Worm (Caenorhabditis elegans) whole organism, late embryonic: Measurements from ENCODE around the gene mrpl-18.

Experiments
- C08G9.2 ChIP-seq: sonication (generic microtip); optimal IDR thresholded peaks from 2 replicates; lab custom pipeline; 2016; ENCODE audit warnings: mild to moderate bottlenecking, missing genetic modification characterization, moderate library complexity, missing compliant biosample characterization
- C38D4.7 ChIP-seq: fragments of 200-800 bp; sonication (Bioruptor generic); optimal IDR thresholded peaks from 2 replicates; lab custom pipeline; 2018; ENCODE audit warnings: mild to moderate bottlenecking, missing genetic modification characterization, moderate library complexity, missing compliant biosample characterization
- F13H6.1 ChIP-seq: sonication (generic microtip); optimal IDR thresholded peaks from 2 replicates; lab custom pipeline; 2016; ENCODE audit warnings: missing genetic modification characterization, missing compliant biosample characterization
- T23F11.4 ChIP-seq: fragments of 200-800 bp; sonication (Bioruptor generic); optimal IDR thresholded peaks from 2 replicates; lab custom pipeline; 2018; ENCODE audit warnings: mild to moderate bottlenecking, missing genetic modification characterization, missing compliant biosample characterization
- ama-1 ChIP-seq: fragments of 150-350 bp; optimal IDR thresholded peaks from 2 replicates; lab custom pipeline; 2014
- ceh-19 ChIP-seq: fragments of 200-800 bp; sonication (Bioruptor generic); optimal IDR thresholded peaks from 2 replicates; lab custom pipeline; 2018; ENCODE audit warnings: mild to moderate bottlenecking, missing genetic modification characterization, missing compliant biosample characterization
- ceh-22 ChIP-seq: sonication (generic microtip); optimal IDR thresholded peaks from 2 replicates; lab custom pipeline; 2017; ENCODE audit warnings: missing biosample characterization, missing genetic modification characterization
- ceh-24 ChIP-seq: sonication (generic microtip); optimal IDR thresholded peaks from 2 replicates; lab custom pipeline; 2016; ENCODE audit warnings: mild to moderate bottlenecking, missing genetic modification characterization, missing compliant biosample characterization
- ceh-30 ChIP-seq: fragments of 150-350 bp; optimal IDR thresholded peaks from 2 replicates; lab custom pipeline; 2014; ENCODE audit warnings: missing biosample characterization, missing genetic modification characterization
- ceh-31 ChIP-seq: sonication (generic microtip); optimal IDR thresholded peaks from 2 replicates; lab custom pipeline; 2016; ENCODE audit warnings: missing genetic modification characterization, missing compliant biosample characterization
- ceh-48 ChIP-seq: sonication (generic microtip); optimal IDR thresholded peaks from 2 replicates; lab custom pipeline; 2016; ENCODE audit warnings: missing genetic modification characterization, inconsistent platforms, missing compliant biosample characterization
- dve-1 ChIP-seq: sonication (generic microtip); optimal IDR thresholded peaks from 2 replicates; lab custom pipeline; 2017; ENCODE audit warnings: antibody characterized with exemption, mild to moderate bottlenecking, missing genetic modification characterization, missing compliant biosample characterization
- elt-2 ChIP-seq: sonication (generic microtip); optimal IDR thresholded peaks from 2 replicates; lab custom pipeline; 2016; ENCODE audit warnings: missing genetic modification reagents, missing genetic modification characterization, missing compliant biosample characterization
- elt-4 ChIP-seq: sonication (generic microtip); optimal IDR thresholded peaks from 2 replicates; lab custom pipeline; 2016; ENCODE audit warnings: missing genetic modification characterization, missing compliant biosample characterization
- ets-4 ChIP-seq: sonication (generic microtip); optimal IDR thresholded peaks from 2 replicates; lab custom pipeline; 2016; ENCODE audit warnings: missing genetic modification characterization, missing compliant biosample characterization
- fax-1 ChIP-seq: sonication (generic microtip); optimal IDR thresholded peaks from 2 replicates; lab custom pipeline; 2016; ENCODE audit warnings: missing genotype, missing genetic modification characterization, missing compliant biosample characterization
- fkh-10 ChIP-seq: fragments of 150-350 bp; optimal IDR thresholded peaks from 2 replicates; lab custom pipeline; 2014; ENCODE audit warnings: missing biosample characterization, missing genetic modification reagents, missing genetic modification characterization
- hlh-30 ChIP-seq: sonication (generic microtip); optimal IDR thresholded peaks from 2 replicates; lab custom pipeline; 2017; ENCODE audit warnings: antibody characterized with exemption, missing genetic modification characterization, missing compliant biosample characterization; ENCODE audit not compliant: insufficient read depth
- hlh-8 ChIP-seq: sonication (generic microtip); optimal IDR thresholded peaks from 2 replicates; lab custom pipeline; 2016; ENCODE audit warnings: missing genotype, missing genetic modification characterization, missing compliant biosample characterization
- lim-6 ChIP-seq: sonication (generic microtip); optimal IDR thresholded peaks from 2 replicates; lab custom pipeline; 2016; ENCODE audit warnings: missing genetic modification characterization, missing compliant biosample characterization
- madf-2 ChIP-seq: sonication (generic microtip); optimal IDR thresholded peaks from 2 replicates; lab custom pipeline; 2017; ENCODE audit warnings: missing genetic modification characterization, missing compliant biosample characterization
- mec-3 ChIP-seq: sonication (generic microtip); optimal IDR thresholded peaks from 2 replicates; lab custom pipeline; 2016; ENCODE audit warnings: borderline replicate concordance, missing genetic modification characterization, missing compliant biosample characterization
- nfya-1 ChIP-seq: sonication (generic microtip); optimal IDR thresholded peaks from 2 replicates; lab custom pipeline; 2017; ENCODE audit warnings: missing genetic modification characterization, mild to moderate bottlenecking, missing compliant biosample characterization, antibody characterized with exemption, moderate library complexity
- nhr-11 ChIP-seq: fragments of 150-350 bp; optimal IDR thresholded peaks from 2 replicates; lab custom pipeline; 2014; ENCODE audit warnings: missing biosample characterization, missing genetic modification characterization
- npax-4 ChIP-seq: sonication (generic microtip); optimal IDR thresholded peaks from 2 replicates; lab custom pipeline; 2016; ENCODE audit warnings: missing genetic modification characterization, missing compliant biosample characterization
- odd-2 ChIP-seq: sonication (generic microtip); optimal IDR thresholded peaks from 2 replicates; lab custom pipeline; 2017; ENCODE audit warnings: antibody characterized with exemption, mild to moderate bottlenecking, missing genetic modification characterization, missing compliant biosample characterization
- pax-1 ChIP-seq: fragments of 150-350 bp; optimal IDR thresholded peaks from 2 replicates; lab custom pipeline; 2014; ENCODE audit warnings: missing biosample characterization, missing genetic modification characterization
- pqm-1 ChIP-seq: sonication (generic microtip); optimal IDR thresholded peaks from 2 replicates; lab custom pipeline; 2016; ENCODE audit warnings: missing genetic modification characterization, missing compliant biosample characterization
- pros-1 ChIP-seq: fragments of 150-350 bp; optimal IDR thresholded peaks from 2 replicates; lab custom pipeline; 2014; ENCODE audit warnings: missing biosample characterization, missing genetic modification reagents, missing genetic modification characterization
- ref-2 ChIP-seq: sonication (generic microtip); optimal IDR thresholded peaks from 2 replicates; lab custom pipeline; 2016; ENCODE audit warnings: missing genetic modification characterization, missing compliant biosample characterization
- sox-4 ChIP-seq: sonication (generic microtip); optimal IDR thresholded peaks from 2 replicates; lab custom pipeline; 2017; ENCODE audit warnings: mild to moderate bottlenecking, missing genetic modification characterization, inconsistent platforms, missing compliant biosample characterization
- syd-9 ChIP-seq: sonication (generic microtip); optimal IDR thresholded peaks from 2 replicates; lab custom pipeline; 2016; ENCODE audit warnings: mild to moderate bottlenecking, missing genetic modification characterization, moderate library complexity, missing compliant biosample characterization
- tbx-7 ChIP-seq: sonication (generic microtip); optimal IDR thresholded peaks from 2 replicates; lab custom pipeline; 2016; ENCODE audit warnings: missing genotype, missing genetic modification characterization, missing compliant biosample characterization
- ttx-3 ChIP-seq: sonication (generic microtip); optimal IDR thresholded peaks from 2 replicates; lab custom pipeline; 2016; ENCODE audit warnings: missing genetic modification reagents, missing genetic modification characterization, missing compliant biosample characterization
- unc-42 ChIP-seq: sonication (generic microtip); optimal IDR thresholded peaks from 2 replicates; lab custom pipeline; 2016; ENCODE audit warnings: missing genotype, missing genetic modification characterization, missing compliant biosample characterization
- unc-55 ChIP-seq: sonication (generic microtip); optimal IDR thresholded peaks from 2 replicates; lab custom pipeline; 2017; ENCODE audit warnings: missing biosample characterization, missing genetic modification reagents, missing genetic modification characterization
- zip-5 ChIP-seq: sonication (generic microtip); optimal IDR thresholded peaks from 2 replicates; lab custom pipeline; 2016; ENCODE audit warnings: missing genetic modification characterization, missing compliant biosample characterization

The mrpl-18 gene

ce11 chrIII:8176265-8176664, 31.4 kb downstream of the mrpl-18 start, which contains the start of gene C50C3.12:
TSS of gene C50C3.12 (plus strand) at chrIII:8176565.
- no peak for TF ChIP-seq ceh-48 (tag; lab: Kevin White, UChicago)

- no peak for TF ChIP-seq zip-5 (tag; lab: Kevin White, UChicago)
- no peak for TF ChIP-seq elt-2 (tag; lab: Kevin White, UChicago)
- no peak for TF ChIP-seq fkh-10
- TF ChIP-seq ceh-19 (GFP tag; lab: Kevin White, UChicago), result no peak
- TF ChIP-seq pqm-1 (tag; lab: Kevin White, UChicago), result no peak
- no peak for TF ChIP-seq odd-2 (tag; lab: Kevin White, UChicago)
- no peak for TF ChIP-seq syd-9
- TF ChIP-seq madf-2 (tag; lab: Kevin White, UChicago), result no peak
- no peak for TF ChIP-seq tbx-7 (tag; lab: Kevin White, UChicago)
- TF ChIP-seq unc-55 (GFP tag; lab: Kevin White, UChicago), result no peak
- no peak for TF ChIP-seq sox-4 (tag; lab: Kevin White, UChicago)
- no peak for TF ChIP-seq elt-4 (tag; lab: Kevin White, UChicago)
- no peak for TF ChIP-seq npax-4 (tag; lab: Kevin White, UChicago)
- TF ChIP-seq ama-1 (lab: Kevin White, UChicago), result no peak
- no peak for TF ChIP-seq hlh-8
- TF ChIP-seq nfya-1 (tag; lab: Kevin White, UChicago), result no peak
- TF ChIP-seq T23F11.4 (GFP tag; lab: Kevin White, UChicago), result no peak
- no peak for TF ChIP-seq ceh-30
- TF ChIP-seq lim-6 (tag; lab: Kevin White, UChicago), result no peak
- TF ChIP-seq, all 69 proteins: peak for 0
Measured at ce11 chrIII:8178924-8179323, 34.1 kb downstream of the mrpl-18 start, which contains the start of gene C50C3.5. TSS of gene C50C3.5 (plus strand) at chrIII:8179224.

ce11 chrIII:8181581-8181980, 36.8 kb downstream of the mrpl-18 start, which contains the start of gene spc-2:
TSS of gene spc-2 (plus strand) at chrIII:8181881.
- TF ChIP-seq ceh-24 (tag; lab: Kevin White, UChicago) (no peak), pax-1 (tag; lab: Kevin White, UChicago) (no peak), nhr-11 (no peak), hlh-30 (tag; lab: Kevin White, UChicago) (no peak), ceh-19 (GFP tag; lab: Kevin White, UChicago) (no peak), mec-3 (tag; lab: Kevin White, UChicago) (no peak), ceh-31 (no peak), ceh-48 (tag; lab: Kevin White, UChicago) (no peak), elt-4 (tag; lab: Kevin White, UChicago) (no peak), ttx-3 (tag; lab: Kevin White, UChicago) (no peak), dve-1 (tag; lab: Kevin White, UChicago) (no peak)
- TF ChIP-seq, all 69 proteins: peak for 0

ce11 chrIII:8182573-8182972, 37.8 kb downstream of the mrpl-18 start:
- TF ChIP-seq pros-1 (tag; lab: Kevin White, UChicago), result no peak
- TF ChIP-seq C38D4.7, result no peak
- no peak for TF ChIP-seq ceh-22 (tag; lab: Kevin White, UChicago)
- no peak for TF ChIP-seq ref-2
- TF ChIP-seq T23F11.4 (GFP tag; lab: Kevin White, UChicago), result no peak
- no peak for TF ChIP-seq F13H6.1
- no peak for TF ChIP-seq ceh-48 (tag; lab: Kevin White, UChicago)
- TF ChIP-seq unc-42 (tag; lab: Kevin White, UChicago), result no peak
- TF ChIP-seq pqm-1 (tag; lab: Kevin White, UChicago), result no peak
- TF ChIP-seq syd-9, result no peak
- no peak for TF ChIP-seq ets-4 (tag; lab: Kevin White, UChicago)
- TF ChIP-seq fax-1 (tag; lab: Kevin White, UChicago), result no peak
- TF ChIP-seq madf-2 (tag; lab: Kevin White, UChicago), result no peak
- TF ChIP-seq ceh-31, result no peak
- no peak for TF ChIP-seq ama-1 (lab: Kevin White, UChicago)
- TF ChIP-seq ceh-24 (tag; lab: Kevin White, UChicago), result no peak
- TF ChIP-seq fkh-10, result no peak
- TF ChIP-seq C08G9.2, result no peak
